Fruit fly (Drosophila melanogaster) S2 (cell line): ENCODE results near the gene Pde1c.

Source experiments
- CG8478 ChIP-seq: fragments of >200 bp; optimal IDR thresholded peaks from 2 replicates; lab custom pipeline; 2018
- CTCF ChIP-seq, 2 experiments: fragments of >200 bp; optimal IDR thresholded peaks; 2 replicates each; lab custom pipeline; 2018

The Pde1c gene

dm6 chr2L:11948479-11948878 is 20.1 kb upstream of the Pde1c start:
- TF ChIP-seq CTCF (optimal IDR thresholded peaks at IDR 0.05; lab: Kevin White, UChicago) (peak; percentile 25 to 57), CG8478 (lab: Kevin White, UChicago) (no peak)

- TF ChIP-seq CTCF (optimal IDR thresholded peaks at IDR 0.05; lab: Kevin White, UChicago), result no peak
- TF ChIP-seq CG8478 (lab: Kevin White, UChicago), result no peak
These were observed 19.3 kb upstream of the Pde1c start, which contains the start of gene CG16964 for dm6 chr2L:11947641-11948040. TSS of gene CG16964 (plus strand) at chr2L:11947941.

- TF ChIP-seq CTCF (optimal IDR thresholded peaks at IDR 0.05; lab: Kevin White, UChicago), result no peak
- TF ChIP-seq CG8478 (lab: Kevin White, UChicago), result no peak
These were observed 15.5 kb upstream of the Pde1c start, which contains the start of gene Crys for dm6 chr2L:11943829-11944228. TSS of gene Crys (plus strand) at chr2L:11944129.

dm6 chr2L:11942826-11943225 is 14.5 kb upstream of the Pde1c start:
- TF ChIP-seq CG8478 (lab: Kevin White, UChicago) (no peak), CTCF (optimal IDR thresholded peaks at IDR 0.05; lab: Kevin White, UChicago) (no peak)

dm6 chr2L:11942265-11942664 is 13.9 kb upstream of the Pde1c start:
- TF ChIP-seq CG8478 (lab: Kevin White, UChicago) (no peak), CTCF (optimal IDR thresholded peaks at IDR 0.05; lab: Kevin White, UChicago) (no peak)

dm6 chr2L:11940620-11941019 is 12.2 kb upstream of the Pde1c start:
- TF ChIP-seq CG8478 (lab: Kevin White, UChicago) (no peak), CTCF (optimal IDR thresholded peaks at IDR 0.05; lab: Kevin White, UChicago) (peak; percentile 50 to 66)

- TF ChIP-seq CG8478 (lab: Kevin White, UChicago) (no peak), CTCF (optimal IDR thresholded peaks at IDR 0.05; lab: Kevin White, UChicago) (no peak)
These were observed 9.3 kb upstream of the Pde1c start, which contains the start of gene Or33c for dm6 chr2L:11937669-11938068. TSS of gene Or33c (plus strand) at chr2L:11937969.

dm6 chr2L:11935881-11936280 is 7.5 kb upstream of the Pde1c start, which contains the start of gene Or33b:
TSS of gene Or33b (plus strand) at chr2L:11936181.
- TF ChIP-seq CTCF (optimal IDR thresholded peaks at IDR 0.05; lab: Kevin White, UChicago), result no peak
- no peak for TF ChIP-seq CG8478 (lab: Kevin White, UChicago)

dm6 chr2L:11934205-11934604 is 5.8 kb upstream of the Pde1c start, which contains the start of gene Or33a:
TSS of gene Or33a (plus strand) at chr2L:11934505.
- no peak for TF ChIP-seq CG8478 (lab: Kevin White, UChicago)
- no peak for TF ChIP-seq CTCF (optimal IDR thresholded peaks at IDR 0.05; lab: Kevin White, UChicago)

dm6 chr2L:11931603-11932002 is 3.2 kb upstream of the Pde1c start:
- TF ChIP-seq CG8478 (lab: Kevin White, UChicago) (no peak), CTCF (optimal IDR thresholded peaks at IDR 0.05; lab: Kevin White, UChicago) (no peak)

dm6 chr2L:11904181-11904580 is 24.2 kb downstream of the Pde1c start:
- TF ChIP-seq CG8478 (lab: Kevin White, UChicago) (no peak), CTCF (optimal IDR thresholded peaks at IDR 0.05; lab: Kevin White, UChicago) (peak in 1 of 2 experiments; percentile 14)

dm6 chr2L:11903335-11903734 is 25.0 kb downstream of the Pde1c start:
- TF ChIP-seq CTCF (optimal IDR thresholded peaks at IDR 0.05; lab: Kevin White, UChicago) (no peak), CG8478 (lab: Kevin White, UChicago) (no peak)

- no peak for TF ChIP-seq CTCF (optimal IDR thresholded peaks at IDR 0.05; lab: Kevin White, UChicago)
- no peak for TF ChIP-seq CG8478 (lab: Kevin White, UChicago)
These were observed 25.9 kb downstream of the Pde1c start for dm6 chr2L:11902483-11902882.

dm6 chr2L:11893269-11893668 is 35.1 kb downstream of the Pde1c start:
- no peak for TF ChIP-seq CTCF (optimal IDR thresholded peaks at IDR 0.05; lab: Kevin White, UChicago)
- TF ChIP-seq CG8478 (lab: Kevin White, UChicago), result no peak

- no peak for TF ChIP-seq CTCF (optimal IDR thresholded peaks at IDR 0.05; lab: Kevin White, UChicago)
- TF ChIP-seq CG8478 (lab: Kevin White, UChicago), result no peak
These were observed 49.5 kb downstream of the Pde1c start for dm6 chr2L:11878812-11879328.

dm6 chr2L:11874890-11875289 is 53.5 kb downstream of the Pde1c start:
- TF ChIP-seq CG8478 (lab: Kevin White, UChicago), result no peak
- TF ChIP-seq CTCF (optimal IDR thresholded peaks at IDR 0.05; lab: Kevin White, UChicago), result no peak
